Fruit fly (Drosophila melanogaster) whole organism, adult: ENCODE results near the gene Wdfy2.
A peak's percentile ranks its signal among the peaks of the same experiment; 100 is the strongest.

Experiments used
- CG11617 ChIP-seq: fragments of 200-800 bp; sonication (Bioruptor generic); optimal IDR thresholded peaks from 2 replicates; lab custom pipeline; 2017; ENCODE audit warnings: mild to moderate bottlenecking, missing biosample characterization, missing genetic modification reagents, missing genetic modification characterization
- CG12768 ChIP-seq: fragments of 200-800 bp; sonication (Bioruptor generic); optimal IDR thresholded peaks from 2 replicates; lab custom pipeline; 2017; ENCODE audit warnings: missing biosample characterization, missing genetic modification characterization, mild to moderate bottlenecking, moderate library complexity, missing genetic modification reagents
- CG14711 ChIP-seq: fragments of 200-800 bp; sonication (Bioruptor generic); optimal IDR thresholded peaks from 2 replicates; lab custom pipeline; 2018; ENCODE audit warnings: missing biosample characterization, mild to moderate bottlenecking, missing genetic modification characterization, moderate library complexity
- CG1620 ChIP-seq: fragments of 200-800 bp; sonication (Bioruptor generic); optimal IDR thresholded peaks from 2 replicates; lab custom pipeline; 2016; ENCODE audit warnings: missing biosample characterization, missing genetic modification characterization
- CG33017 ChIP-seq: fragments of 200-800 bp; sonication (Bioruptor generic); optimal IDR thresholded peaks from 2 replicates; lab custom pipeline; 2018; ENCODE audit warnings: missing biosample characterization, mild to moderate bottlenecking, missing genetic modification characterization, moderate library complexity
- CG5204 ChIP-seq: fragments of 200-800 bp; sonication (Bioruptor generic); optimal IDR thresholded peaks from 2 replicates; lab custom pipeline; 2016; ENCODE audit warnings: missing biosample characterization, missing genetic modification characterization
- CG7045 ChIP-seq: fragments of 200-800 bp; sonication (Bioruptor generic); optimal IDR thresholded peaks from 2 replicates; lab custom pipeline; 2017; ENCODE audit warnings: missing biosample characterization, mild to moderate bottlenecking, missing genetic modification characterization
- CG7101 ChIP-seq: fragments of 200-800 bp; sonication (Bioruptor generic); optimal IDR thresholded peaks from 2 replicates; lab custom pipeline; 2018; ENCODE audit warnings: missing biosample characterization, mild to moderate bottlenecking, missing genetic modification characterization, moderate library complexity
- Clk ChIP-seq: fragments of 200-800 bp; sonication (Bioruptor generic); optimal IDR thresholded peaks from 2 replicates; lab custom pipeline; 2017; ENCODE audit warnings: missing biosample characterization, missing genetic modification characterization
- Crg-1 ChIP-seq: fragments of 200-800 bp; sonication (Bioruptor generic); optimal IDR thresholded peaks from 2 replicates; lab custom pipeline; 2016; ENCODE audit warnings: missing biosample characterization, missing genetic modification characterization
- Hr96 ChIP-seq: fragments of 200-800 bp; sonication (Bioruptor generic); optimal IDR thresholded peaks from 2 replicates; lab custom pipeline; 2016; ENCODE audit warnings: missing biosample characterization, missing genetic modification characterization
- Mnt ChIP-seq: fragments of 200-800 bp; sonication (Bioruptor generic); optimal IDR thresholded peaks from 2 replicates; lab custom pipeline; 2016; ENCODE audit warnings: missing biosample characterization, mild to moderate bottlenecking, missing genetic modification characterization
- bab1 ChIP-seq: fragments of 200-800 bp; sonication (Bioruptor generic); optimal IDR thresholded peaks from 3 replicates; lab custom pipeline; 2019; ENCODE audit warnings: missing biosample characterization, mild to moderate bottlenecking, missing genetic modification characterization, moderate library complexity
- cic ChIP-seq: fragments of 200-800 bp; sonication (Bioruptor generic); optimal IDR thresholded peaks from 2 replicates; lab custom pipeline; 2017; ENCODE audit warnings: missing biosample characterization, mild to moderate bottlenecking, missing genetic modification characterization, moderate library complexity
- cnc ChIP-seq, 2 experiments: fragments of >200 bp; optimal IDR thresholded peaks; 2 replicates each; lab custom pipeline; 2017
- kay ChIP-seq: fragments of 200-800 bp; sonication (Bioruptor generic); peaks from one replicate; lab custom pipeline; 2016; ENCODE audit warnings: missing biosample characterization, missing genetic modification characterization, borderline replicate concordance
- ovo ChIP-seq: fragments of 200-800 bp; sonication (Bioruptor generic); optimal IDR thresholded peaks from 2 replicates; lab custom pipeline; 2016; ENCODE audit warnings: missing biosample characterization, missing genetic modification characterization
- pad ChIP-seq: fragments of 200-800 bp; sonication (Bioruptor generic); optimal IDR thresholded peaks from 3 replicates; lab custom pipeline; 2017; ENCODE audit warnings: missing biosample characterization, missing genetic modification characterization, mild to moderate bottlenecking, moderate library complexity, missing genetic modification reagents
- tj ChIP-seq: fragments of 200-800 bp; sonication (Bioruptor generic); optimal IDR thresholded peaks from 3 replicates; lab custom pipeline; 2017; ENCODE audit warnings: missing biosample characterization, mild to moderate bottlenecking, missing genetic modification characterization, moderate library complexity
- toe ChIP-seq: fragments of 200-800 bp; sonication (Bioruptor generic); optimal IDR thresholded peaks from 2 replicates; lab custom pipeline; 2016; ENCODE audit warnings: missing biosample characterization, missing genetic modification characterization

Wdfy2 gene

dm6 chr2L:10413251-10414127 lies 9.6 kb upstream of the Wdfy2 start, which contains the start of the genes CG5355 and Klp31E:
TSS of gene CG5355 (minus strand) at chr2L:10413463.
TSS of gene Klp31E (plus strand) at chr2L:10414017.
- TF ChIP-seq CG5204 (GFP tag; lab: Kevin White, UChicago) = no peak
- TF ChIP-seq Crg-1 = no peak
- no peak for TF ChIP-seq Hr96 (GFP tag; lab: Kevin White, UChicago)
- peak; percentile 78 for TF ChIP-seq CG11617
- peak; percentile 61 for TF ChIP-seq CG12768 (GFP tag; lab: Kevin White, UChicago)
- TF ChIP-seq ovo (GFP tag; lab: Kevin White, UChicago) = no peak
- peak; percentile 33 for TF ChIP-seq Mnt
- TF ChIP-seq toe (GFP tag; lab: Kevin White, UChicago) = no peak
- peak; percentile 60 for TF ChIP-seq CG7101
- no peak for TF ChIP-seq kay (GFP tag; lab: Kevin White, UChicago)
- peak; percentile 39 for TF ChIP-seq tj (GFP tag; lab: Kevin White, UChicago)
- TF ChIP-seq CG7045 (GFP tag; lab: Kevin White, UChicago) = peak; percentile 64
- TF ChIP-seq cic (GFP tag; lab: Kevin White, UChicago) = no peak
- peak; percentile 52 for TF ChIP-seq pad (GFP tag; lab: Kevin White, UChicago)
- peak; percentile 41 for TF ChIP-seq CG33017
- peak in 1 of 2 experiments; percentile 37 for TF ChIP-seq cnc (optimal IDR thresholded peaks at IDR 0.05; lab: Kevin White, UChicago)
- TF ChIP-seq Clk (GFP tag; lab: Kevin White, UChicago) = peak; percentile 31
- no peak for TF ChIP-seq bab1 (GFP tag; lab: Kevin White, UChicago)
- TF ChIP-seq CG14711 = peak; percentile 47
- peak; percentile 46 for TF ChIP-seq CG1620 (GFP tag; lab: Kevin White, UChicago)

dm6 chr2L:10418981-10419380 lies 4.1 kb upstream of the Wdfy2 start, which contains the start of gene RfC3:
TSS of gene RfC3 (plus strand) at chr2L:10419190.
- TF ChIP-seq CG33017 (no peak), kay (GFP tag; lab: Kevin White, UChicago) (peak; percentile 94), Hr96 (GFP tag; lab: Kevin White, UChicago) (no peak), CG5204 (GFP tag; lab: Kevin White, UChicago) (no peak), Mnt (peak; percentile 16)

dm6 chr2L:10425599-10425998 lies 2.5 kb downstream of the Wdfy2 start:
- TF ChIP-seq Mnt (no peak), kay (GFP tag; lab: Kevin White, UChicago) (no peak), Crg-1 (no peak), pad (GFP tag; lab: Kevin White, UChicago) (no peak), CG5204 (GFP tag; lab: Kevin White, UChicago) (no peak), CG33017 (no peak), bab1 (GFP tag; lab: Kevin White, UChicago) (no peak), ovo (GFP tag; lab: Kevin White, UChicago) (no peak), CG1620 (GFP tag; lab: Kevin White, UChicago) (no peak), toe (GFP tag; lab: Kevin White, UChicago) (no peak), CG12768 (GFP tag; lab: Kevin White, UChicago) (no peak), Clk (GFP tag; lab: Kevin White, UChicago) (no peak), tj (GFP tag; lab: Kevin White, UChicago) (no peak)

- TF ChIP-seq tj (GFP tag; lab: Kevin White, UChicago) (peak; percentile 97), Crg-1 (peak; percentile 54), CG7101 (peak; percentile 63), cic (GFP tag; lab: Kevin White, UChicago) (peak; percentile 26), ovo (GFP tag; lab: Kevin White, UChicago) (no peak), CG1620 (GFP tag; lab: Kevin White, UChicago) (no peak), CG14711 (peak; percentile 65), cnc (optimal IDR thresholded peaks at IDR 0.05; lab: Kevin White, UChicago) (peak in 1 of 2 experiments; percentile 2), Mnt (peak; percentile 89), bab1 (GFP tag; lab: Kevin White, UChicago) (peak; percentile 34), CG11617 (peak; percentile 65), pad (GFP tag; lab: Kevin White, UChicago) (no peak)
These were observed 3.5 kb downstream of the Wdfy2 start, which contains the start of the genes SmB and KdelR for dm6 chr2L:10426534-10427048. TSS of gene SmB (minus strand) at chr2L:10426627. TSS of gene KdelR (plus strand) at chr2L:10426887.

dm6 chr2L:10428528-10428927 lies 5.4 kb downstream of the Wdfy2 start, which contains the start of gene CG5188:
TSS of gene CG5188 (plus strand) at chr2L:10428829.
- TF ChIP-seq CG14711 (peak; percentile 59), bab1 (GFP tag; lab: Kevin White, UChicago) (peak; percentile 51), CG7045 (GFP tag; lab: Kevin White, UChicago) (peak; percentile 10), Hr96 (GFP tag; lab: Kevin White, UChicago) (no peak), tj (GFP tag; lab: Kevin White, UChicago) (peak; percentile 1), CG12768 (GFP tag; lab: Kevin White, UChicago) (no peak), toe (GFP tag; lab: Kevin White, UChicago) (no peak), Crg-1 (no peak), CG1620 (GFP tag; lab: Kevin White, UChicago) (no peak), ovo (GFP tag; lab: Kevin White, UChicago) (peak; percentile 10), cic (GFP tag; lab: Kevin White, UChicago) (peak; percentile 2), CG11617 (peak; percentile 55), CG7101 (peak; percentile 55), CG33017 (peak; percentile 66), cnc (optimal IDR thresholded peaks at IDR 0.05; lab: Kevin White, UChicago) (no peak), CG5204 (GFP tag; lab: Kevin White, UChicago) (no peak), kay (GFP tag; lab: Kevin White, UChicago) (no peak), Mnt (peak; percentile 30), Clk (GFP tag; lab: Kevin White, UChicago) (no peak), pad (GFP tag; lab: Kevin White, UChicago) (no peak)
